Worm (Caenorhabditis elegans) whole organism, L4/young adult: ENCODE data around the gene cup-5.

Experiments used
- W03F9.2 ChIP-seq: fragments of 150-350 bp; optimal IDR thresholded peaks from 2 replicates; lab custom pipeline; 2014; ENCODE audit warnings: missing biosample characterization, missing genetic modification characterization
- dao-5 ChIP-seq: sonication (generic microtip); optimal IDR thresholded peaks from 2 replicates; lab custom pipeline; 2016; ENCODE audit warnings: missing genotype, missing genetic modification characterization, moderate library complexity, missing compliant biosample characterization

- TF ChIP-seq W03F9.2 (tag; lab: Kevin White, UChicago) (no peak), dao-5 (tag; lab: Kevin White, UChicago) (no peak)
Measured at ce11 chrIII:7588214-7588613, 4.2 kb downstream of the cup-5 start, which contains the start of gene R13A5.15.
